Worm (Caenorhabditis elegans): ENCODE results near the gene pqn-71.

The pqn-71 gene

ce11 chrV:15511613-15512216, 46.2 kb downstream of the pqn-71 start, which contains the start of gene rpl-38 (continued):
- TF ChIP-seq lin-13 (GFP tag; optimal IDR thresholded peaks at IDR 0.05) = peak; percentile 72
- no peak for TF ChIP-seq nhr-237 (tag; optimal IDR thresholded peaks at IDR 0.05)
- TF ChIP-seq nhr-6 (tag; optimal IDR thresholded peaks at IDR 0.05) = peak; percentile 42
- no peak for TF ChIP-seq nhr-42 (GFP tag; IDR thresholded peaks at IDR 0.05)
- TF ChIP-seq nhr-111 (GFP tag; optimal IDR thresholded peaks at IDR 0.05) = no peak
- no peak for TF ChIP-seq unc-39 (tag; optimal IDR thresholded peaks at IDR 0.05)
- TF ChIP-seq lir-3 (tag; optimal IDR thresholded peaks at IDR 0.05) = no peak
- no peak for TF ChIP-seq attf-4 (tag; optimal IDR thresholded peaks at IDR 0.05)
- peak in 1 of 2 experiments; percentile 42 for TF ChIP-seq daf-16 (GFP tag; optimal IDR thresholded peaks at IDR 0.05)
- TF ChIP-seq daf-16 (tag; optimal IDR thresholded peaks at IDR 0.05) = peak; percentile 47
- TF ChIP-seq Y75B8A.6 (GFP tag; IDR thresholded peaks at IDR 0.05) = no peak
- no peak for TF ChIP-seq nhr-41 (GFP tag; IDR thresholded peaks at IDR 0.05)
- TF ChIP-seq madf-5 (GFP tag; IDR thresholded peaks at IDR 0.05) = no peak
- 0 out of 2 replicates have a peak, but pooled peaks have one; percentile 40 for TF ChIP-seq ceh-20 (GFP tag; IDR thresholded peaks at IDR 0.05)
- TF ChIP-seq F49E8.2 (tag; optimal IDR thresholded peaks at IDR 0.05; ENCODE audit: borderline replicate concordance) = peak; percentile 60
- peak; percentile 100 for TF ChIP-seq D1046.2 (GFP tag; IDR thresholded peaks at IDR 0.05)
- no peak for TF ChIP-seq gei-8 (GFP tag; optimal IDR thresholded peaks at IDR 0.05)
- no peak for TF ChIP-seq lin-39 (tag; optimal IDR thresholded peaks at IDR 0.05)
- peak; percentile 83 for TF ChIP-seq mep-1 (tag; optimal IDR thresholded peaks at IDR 0.05)
- peak; percentile 70; the same call in 1 of the 2 replicates for TF ChIP-seq arid-1 (GFP tag; conservative IDR thresholded peaks at IDR 0.05)
- TF ChIP-seq set-16 (GFP tag; IDR thresholded peaks at IDR 0.05) = no peak
- TF ChIP-seq ZK546.5 (tag; optimal IDR thresholded peaks at IDR 0.05) = no peak
- TF ChIP-seq aha-1 (tag) = peak; percentile 87
- TF ChIP-seq dpl-1 (GFP tag; optimal IDR thresholded peaks at IDR 0.05) = peak; percentile 80
- peak; percentile 95 to 99 for TF ChIP-seq lsy-2 (tag; optimal IDR thresholded peaks at IDR 0.05)
- TF ChIP-seq Y5F2A.4 (GFP tag; optimal IDR thresholded peaks at IDR 0.05) = no peak
- no peak for TF ChIP-seq zag-1 (tag; optimal IDR thresholded peaks at IDR 0.05)
- peak; percentile 44; the same call in 1 of the 2 replicates for TF ChIP-seq ctbp-1 (GFP tag; IDR thresholded peaks at IDR 0.05)
- TF ChIP-seq lin-1 (GFP tag; IDR thresholded peaks at IDR 0.05) = no peak
- TF ChIP-seq lim-7 (GFP tag; IDR thresholded peaks at IDR 0.05) = no peak
- TF ChIP-seq daf-19 (GFP tag; conservative IDR thresholded peaks at IDR 0.05) = no peak
- TF ChIP-seq R02D3.7 (tag; optimal IDR thresholded peaks at IDR 0.05) = no peak
- TF ChIP-seq rbr-2 (tag; optimal IDR thresholded peaks at IDR 0.05) = peak; percentile 69
- TF ChIP-seq spr-3 (GFP tag; optimal IDR thresholded peaks at IDR 0.05) = no peak
- TF ChIP-seq F26F4.8 (GFP tag; conservative IDR thresholded peaks at IDR 0.05) = no peak
- TF ChIP-seq snpc-4 (tag; optimal IDR thresholded peaks at IDR 0.05) = peak; percentile 21
- TF ChIP-seq tag-97 (GFP tag; IDR thresholded peaks at IDR 0.05) = no peak
- no peak for TF ChIP-seq egl-43 (GFP tag; IDR thresholded peaks at IDR 0.05)
- TF ChIP-seq pha-4 (GFP tag; IDR thresholded peaks at IDR 0.05) = no peak
- TF ChIP-seq pha-4 (tag; optimal IDR thresholded peaks at IDR 0.05) = peak; percentile 80
- TF ChIP-seq hlh-11 (tag; optimal IDR thresholded peaks at IDR 0.05) = peak; percentile 56
- no peak for TF ChIP-seq fos-1 (tag; optimal IDR thresholded peaks at IDR 0.05)
- no peak for TF ChIP-seq dmd-8 (GFP tag; IDR thresholded peaks at IDR 0.05)
- TF ChIP-seq ceh-32 (tag; optimal IDR thresholded peaks at IDR 0.05; ENCODE audit: poor library complexity) = no peak
- no peak for TF ChIP-seq egl-27 (tag; optimal IDR thresholded peaks at IDR 0.05)
- TF ChIP-seq F10B5.3 (tag; optimal IDR thresholded peaks at IDR 0.05) = peak; percentile 56
- TF ChIP-seq aly-2 (tag; optimal IDR thresholded peaks at IDR 0.05) = no peak
- no peak for TF ChIP-seq F44E2.7 (GFP tag; IDR thresholded peaks at IDR 0.05)
- TF ChIP-seq nhr-77 (tag; optimal IDR thresholded peaks at IDR 0.05) = peak; percentile 83
- TF ChIP-seq ceh-82 (tag; optimal IDR thresholded peaks at IDR 0.05) = no peak
- peak; percentile 76 for TF ChIP-seq hlh-30 (tag; optimal IDR thresholded peaks at IDR 0.05; ENCODE audit: insufficient read depth)
- no peak for TF ChIP-seq jun-1 (tag; optimal IDR thresholded peaks at IDR 0.05)
- TF ChIP-seq pqm-1 (tag; optimal IDR thresholded peaks at IDR 0.05) = no peak
